Worm (Caenorhabditis elegans) whole organism, L4 larva: Measurements from ENCODE around the gene ZC190.5.

Source experiments
- F37D6.2 ChIP-seq: sonication (generic microtip); optimal IDR thresholded peaks from 2 replicates; lab custom pipeline; 2016; ENCODE audit warnings: mild to moderate bottlenecking, missing genetic modification characterization, missing compliant biosample characterization
- R02D3.7 ChIP-seq: fragments of 150-350 bp; sonication (generic microtip); optimal IDR thresholded peaks from 3 replicates; lab custom pipeline; 2014; ENCODE audit warnings: missing biosample characterization, missing genetic modification characterization
- Y48G9A.11 ChIP-seq: fragments of 200-800 bp; sonication (Bioruptor generic); IDR thresholded peaks from 2 replicates; pipeline ENCODE4 v1.3.6; 2022; ENCODE audit warnings: missing genetic modification reagents, missing genetic modification characterization, missing compliant biosample characterization
- ZK546.5 ChIP-seq, 2 experiments: sonication (generic microtip); optimal IDR thresholded peaks; 2 replicates each; lab custom pipeline; 2017; ENCODE audit warnings: missing biosample characterization in 2 of 2, missing genetic modification characterization in 2 of 2
- aha-1 ChIP-seq: fragments of 150-350 bp; peaks from one replicate; lab custom pipeline; 2014; ENCODE audit warnings: missing biosample characterization, missing genetic modification characterization
- ceh-20 ChIP-seq: fragments of 200-800 bp; sonication (Bioruptor generic); IDR thresholded peaks from 2 replicates; pipeline ENCODE4 v1.3.6; 2022; ENCODE audit warnings: missing genetic modification reagents, missing genetic modification characterization, missing compliant biosample characterization
- ces-1 ChIP-seq: fragments of 150-350 bp; sonication (generic microtip); optimal IDR thresholded peaks from 4 replicates; lab custom pipeline; 2014; ENCODE audit warnings: missing biosample characterization, missing genetic modification reagents, missing genetic modification characterization
- dmd-6 ChIP-seq: fragments of 200-800 bp; sonication (Bioruptor generic); IDR thresholded peaks from 2 replicates; pipeline ENCODE4 v1.3.6; 2022; ENCODE audit warnings: missing genetic modification reagents, missing genetic modification characterization, missing compliant biosample characterization
- duxl-1 ChIP-seq: sonication (generic microtip); optimal IDR thresholded peaks from 2 replicates; lab custom pipeline; 2016; ENCODE audit warnings: mild to moderate bottlenecking, missing genetic modification characterization, moderate library complexity, missing compliant biosample characterization; ENCODE audit not compliant: poor library complexity
- egl-43 ChIP-seq: fragments of 200-800 bp; sonication (Bioruptor generic); IDR thresholded peaks from 2 replicates; pipeline ENCODE4 v1.3.6; 2022; ENCODE audit warnings: missing genetic modification reagents, missing genetic modification characterization, missing compliant biosample characterization
- hif-1 ChIP-seq, 2 experiments: sonication (generic microtip); optimal IDR thresholded peaks; 2 replicates each; lab custom pipeline; 2016 to 2017; ENCODE audit warnings: missing compliant biosample characterization in 2 of 2, missing genetic modification characterization in 2 of 2, missing genetic modification reagents in 2 of 2, missing genotype in 2 of 2, mild to moderate bottlenecking in 1 of 2
- hlh-11 ChIP-seq: fragments of 200-800 bp; sonication (Bioruptor generic); optimal IDR thresholded peaks from 2 replicates; lab custom pipeline; 2018; ENCODE audit warnings: mild to moderate bottlenecking, missing genetic modification characterization, missing compliant biosample characterization
- hlh-30 ChIP-seq: sonication (generic microtip); optimal IDR thresholded peaks from 2 replicates; lab custom pipeline; 2017; ENCODE audit warnings: antibody characterized with exemption, mild to moderate bottlenecking, missing genetic modification characterization, missing compliant biosample characterization; ENCODE audit not compliant: insufficient read depth
- hmg-1.1 ChIP-seq: fragments of 200-800 bp; sonication (Bioruptor generic); IDR thresholded peaks from 2 replicates; pipeline ENCODE4 v1.3.6; 2022; ENCODE audit warnings: missing genetic modification reagents, missing genetic modification characterization, missing compliant biosample characterization
- lin-29 ChIP-seq: fragments of 200-800 bp; sonication (Bioruptor generic); IDR thresholded peaks from 2 replicates; pipeline ENCODE4 v1.3.6; 2022; ENCODE audit warnings: missing genetic modification reagents, missing genetic modification characterization, missing compliant biosample characterization
- lir-3 ChIP-seq: sonication (generic microtip); optimal IDR thresholded peaks from 2 replicates; lab custom pipeline; 2016; ENCODE audit warnings: mild to moderate bottlenecking, missing genetic modification characterization, missing compliant biosample characterization
- lsy-2 ChIP-seq, 2 experiments: fragments of 150-350 bp in 1 of 2; sonication (generic microtip) in 1 of 2; optimal IDR thresholded peaks; 2 replicates each; lab custom pipeline; 2014 to 2017; ENCODE audit warnings: missing biosample characterization in 2 of 2, missing genetic modification characterization in 2 of 2
- mdl-1 ChIP-seq, 2 experiments: fragments of 150-350 bp in 1 of 2; sonication (generic microtip) in 1 of 2; optimal IDR thresholded peaks; 2 replicates each; lab custom pipeline; 2014 to 2017; ENCODE audit warnings: missing biosample characterization in 2 of 2, missing genetic modification characterization in 2 of 2
- mep-1 ChIP-seq: fragments of 150-350 bp; sonication (generic microtip); optimal IDR thresholded peaks from 3 replicates; lab custom pipeline; 2014; ENCODE audit warnings: missing biosample characterization, missing genetic modification characterization
- mes-2 ChIP-seq: sonication (generic microtip); optimal IDR thresholded peaks from 2 replicates; lab custom pipeline; 2016; ENCODE audit warnings: missing genotype, mild to moderate bottlenecking, missing genetic modification characterization, missing compliant biosample characterization; ENCODE audit not compliant: poor library complexity, severe bottlenecking
- mxl-3 ChIP-seq: fragments of 200-800 bp; sonication (Bioruptor generic); optimal IDR thresholded peaks from 2 replicates; lab custom pipeline; 2018; ENCODE audit warnings: mild to moderate bottlenecking, missing genetic modification characterization, missing compliant biosample characterization
- nhr-11 ChIP-seq: fragments of 150-350 bp; optimal IDR thresholded peaks from 2 replicates; lab custom pipeline; 2014; ENCODE audit warnings: missing biosample characterization, missing genetic modification characterization
- nhr-25 ChIP-seq: sonication (generic microtip); optimal IDR thresholded peaks from 2 replicates; lab custom pipeline; 2017; ENCODE audit warnings: missing genetic modification characterization, mild to moderate bottlenecking, missing compliant biosample characterization, antibody characterized with exemption, moderate library complexity, borderline replicate concordance; ENCODE audit not compliant: insufficient read depth
- nhr-42 ChIP-seq: fragments of 200-800 bp; sonication (Bioruptor generic); IDR thresholded peaks from 2 replicates; pipeline ENCODE4 v1.3.6; 2022; ENCODE audit warnings: missing genetic modification characterization, missing compliant biosample characterization
- nhr-48 ChIP-seq: sonication (generic microtip); optimal IDR thresholded peaks from 2 replicates; lab custom pipeline; 2016; ENCODE audit warnings: mild to moderate bottlenecking, missing genetic modification characterization, missing compliant biosample characterization
- pha-4 ChIP-seq, 2 experiments: fragments of 150-350 bp in 1 of 2; fragments of 200-800 bp in 1 of 2; sonication (Bioruptor generic) in 1 of 2; IDR thresholded peaks in 1 of 2; optimal IDR thresholded peaks in 1 of 2; 2 replicates each; pipeline versions ENCODE4 v1.3.6 to Lab custom; 2014 to 2022; ENCODE audit warnings: missing genetic modification characterization in 2 of 2, missing genetic modification reagents in 2 of 2, missing biosample characterization in 1 of 2, missing compliant biosample characterization in 1 of 2
- pqm-1 ChIP-seq: sonication (generic microtip); optimal IDR thresholded peaks from 2 replicates; lab custom pipeline; 2017; ENCODE audit warnings: missing biosample characterization, missing genetic modification characterization
- rbr-2 ChIP-seq: sonication (generic microtip); optimal IDR thresholded peaks from 2 replicates; lab custom pipeline; 2016; ENCODE audit warnings: missing genotype, missing genetic modification characterization, missing compliant biosample characterization
- saeg-2 ChIP-seq: fragments of 200-800 bp; sonication (Bioruptor generic); IDR thresholded peaks from 2 replicates; pipeline ENCODE4 v1.3.6; 2022; ENCODE audit warnings: missing genetic modification reagents, missing genetic modification characterization, missing compliant biosample characterization
- set-16 ChIP-seq: fragments of 200-800 bp; sonication (Bioruptor generic); IDR thresholded peaks from 2 replicates; pipeline ENCODE4 v1.3.6; 2022; ENCODE audit warnings: missing genetic modification reagents, missing genetic modification characterization, missing compliant biosample characterization
- tra-1 ChIP-seq: fragments of 200-800 bp; sonication (Bioruptor generic); IDR thresholded peaks from 2 replicates; pipeline ENCODE4 v1.3.6; 2022; ENCODE audit warnings: missing genetic modification reagents, missing genetic modification characterization, missing compliant biosample characterization
- unc-62 ChIP-seq, 3 experiments: fragments of 150-350 bp in 1 of 3; sonication (generic microtip); optimal IDR thresholded peaks in 2 of 3; peaks in 1 of 3; 1 replicate in 1 of 3; 2 replicates in 2 of 3; lab custom pipeline; 2014 to 2017; ENCODE audit warnings: missing biosample characterization in 3 of 3, missing genetic modification characterization in 3 of 3, missing genetic modification reagents in 3 of 3, missing genotype in 1 of 3
- zfp-2 ChIP-seq: sonication (generic microtip); optimal IDR thresholded peaks from 2 replicates; lab custom pipeline; 2016; ENCODE audit warnings: mild to moderate bottlenecking, missing genetic modification characterization, missing compliant biosample characterization
- ztf-7 ChIP-seq: fragments of 150-350 bp; optimal IDR thresholded peaks from 2 replicates; lab custom pipeline; 2014; ENCODE audit warnings: missing biosample characterization, missing genetic modification characterization

The ZC190.5 gene

ce11 chrV:8665765-8666164 is 7.6 kb downstream of the ZC190.5 start, which contains the start of gene ZC190.4:
ZC190.4 (plus strand) TSS chrV:8666065.
- TF ChIP-seq ZK546.5 (tag; optimal IDR thresholded peaks at IDR 0.05; lab: Kevin White, UChicago) = no peak
- TF ChIP-seq dmd-6 (GFP tag; lab: Robert Waterston, UW) = 0 out of 2 replicates have a peak, but pooled peaks have one; percentile 9
- TF ChIP-seq lin-29 (GFP tag; lab: Robert Waterston, UW) = no peak
- TF ChIP-seq zfp-2 (tag; lab: Kevin White, UChicago) = no peak
- TF ChIP-seq hif-1 (tag; optimal IDR thresholded peaks at IDR 0.05; lab: Kevin White, UChicago) = no peak

- TF ChIP-seq nhr-42 (GFP tag; lab: Robert Waterston, UW) (no peak), rbr-2 (peak; percentile 8), lsy-2 (tag; optimal IDR thresholded peaks at IDR 0.05; lab: Kevin White, UChicago) (peak in 1 of 2 experiments; percentile 28), hlh-30 (peak; percentile 62), hlh-11 (peak; percentile 45), hmg-1.1 (peak; percentile 46; the same call in 1 of the 2 replicates), mdl-1 (tag; optimal IDR thresholded peaks at IDR 0.05; lab: Kevin White, UChicago) (peak in 1 of 2 experiments; percentile 54), duxl-1 (tag; lab: Kevin White, UChicago) (peak; percentile 3), nhr-48 (tag; lab: Kevin White, UChicago) (peak; percentile 10), ceh-20 (GFP tag; lab: Robert Waterston, UW) (no peak), pha-4 (GFP tag; IDR thresholded peaks at IDR 0.05; lab: Robert Waterston, UW) (no peak), pha-4 (tag; optimal IDR thresholded peaks at IDR 0.05; lab: Kevin White, UChicago) (no peak), ces-1 (GFP tag; lab: Kevin White, UChicago) (no peak), unc-62 (GFP tag; optimal IDR thresholded peaks at IDR 0.05 in 1 of 2; lab: Kevin White, UChicago) (peak in 1 of 2 experiments; percentile 96), unc-62 (tag; optimal IDR thresholded peaks at IDR 0.05; lab: Kevin White, UChicago) (no peak), mes-2 (peak; percentile 10), mep-1 (tag; lab: Kevin White, UChicago) (peak; percentile 17), hif-1 (tag; optimal IDR thresholded peaks at IDR 0.05; lab: Kevin White, UChicago) (peak in 1 of 2 experiments; percentile 4), set-16 (peak; percentile 40), R02D3.7 (tag; lab: Kevin White, UChicago) (no peak), egl-43 (GFP tag; lab: Robert Waterston, UW) (0 out of 2 replicates have a peak, but pooled peaks have one; percentile 45)
These were observed 10.4 kb downstream of the ZC190.5 start for ce11 chrV:8663023-8663422.

- TF ChIP-seq tra-1 (GFP tag; lab: Robert Waterston, UW) (peak; percentile 61), lsy-2 (tag; optimal IDR thresholded peaks at IDR 0.05; lab: Kevin White, UChicago) (peak in 1 of 2 experiments; percentile 17), pqm-1 (tag; lab: Kevin White, UChicago) (peak; percentile 81), lir-3 (tag; lab: Kevin White, UChicago) (no peak), set-16 (peak; percentile 74), mdl-1 (tag; optimal IDR thresholded peaks at IDR 0.05; lab: Kevin White, UChicago) (peak in 1 of 2 experiments; percentile 14), nhr-11 (tag; lab: Kevin White, UChicago) (peak; percentile 21), mxl-3 (peak; percentile 60), rbr-2 (peak; percentile 24), saeg-2 (0 out of 2 replicates have a peak, but pooled peaks have one; percentile 25), Y48G9A.11 (GFP tag; lab: Robert Waterston, UW) (no peak), unc-62 (GFP tag; optimal IDR thresholded peaks at IDR 0.05 in 1 of 2; lab: Kevin White, UChicago) (peak in 1 of 2 experiments; percentile 70), unc-62 (tag; optimal IDR thresholded peaks at IDR 0.05; lab: Kevin White, UChicago) (no peak), lin-29 (GFP tag; lab: Robert Waterston, UW) (no peak), aha-1 (tag; lab: Kevin White, UChicago) (peak; percentile 51), nhr-25 (tag; lab: Kevin White, UChicago) (peak; percentile 61), dmd-6 (GFP tag; lab: Robert Waterston, UW) (peak; percentile 46), egl-43 (GFP tag; lab: Robert Waterston, UW) (no peak), ztf-7 (tag; lab: Kevin White, UChicago) (no peak), F37D6.2 (tag; lab: Kevin White, UChicago) (no peak), mep-1 (tag; lab: Kevin White, UChicago) (peak; percentile 53), hlh-30 (peak; percentile 49), hlh-11 (peak; percentile 69)
These were observed 11.1 kb downstream of the ZC190.5 start for ce11 chrV:8662056-8663006.
